Worm (Caenorhabditis elegans) whole organism, L1 larva: Measurements from ENCODE around the gene K09G1.2.

ENCODE experiments used
- C16A3.4 ChIP-seq: fragments of 150-350 bp; optimal IDR thresholded peaks from 2 replicates; lab custom pipeline; 2014; ENCODE audit warnings: missing biosample characterization, missing genetic modification characterization
- alr-1 ChIP-seq: fragments of 200-800 bp; sonication (Bioruptor generic); optimal IDR thresholded peaks from 2 replicates; lab custom pipeline; 2018; ENCODE audit warnings: borderline replicate concordance, mild to moderate bottlenecking, missing genetic modification characterization, missing compliant biosample characterization
- aly-2 ChIP-seq: fragments of 150-350 bp; optimal IDR thresholded peaks from 2 replicates; lab custom pipeline; 2014; ENCODE audit warnings: missing biosample characterization, missing genetic modification characterization
- blmp-1 ChIP-seq: fragments of 150-350 bp; optimal IDR thresholded peaks from 2 replicates; lab custom pipeline; 2014; ENCODE audit warnings: missing biosample characterization, missing genetic modification characterization
- ceh-63 ChIP-seq: fragments of 200-800 bp; sonication (Bioruptor generic); optimal IDR thresholded peaks from 2 replicates; lab custom pipeline; 2018; ENCODE audit warnings: mild to moderate bottlenecking, missing genetic modification characterization, missing compliant biosample characterization
- ceh-82 ChIP-seq, 3 experiments: fragments of 150-350 bp in 1 of 3; sonication (generic microtip) in 2 of 3; optimal IDR thresholded peaks; 2 replicates each; lab custom pipeline; 2014 to 2017; ENCODE audit warnings: missing biosample characterization in 3 of 3, missing genetic modification characterization in 3 of 3
- ceh-88 ChIP-seq: fragments of 200-800 bp; sonication (Bioruptor generic); IDR thresholded peaks from 2 replicates; pipeline ENCODE4 v1.3.6; 2022; ENCODE audit warnings: missing genetic modification characterization, missing compliant biosample characterization
- ceh-90 ChIP-seq: sonication (generic microtip); optimal IDR thresholded peaks from 2 replicates; lab custom pipeline; 2016; ENCODE audit warnings: missing genetic modification characterization, missing compliant biosample characterization
- ces-1 ChIP-seq: fragments of 150-350 bp; optimal IDR thresholded peaks from 2 replicates; lab custom pipeline; 2014; ENCODE audit warnings: missing biosample characterization, missing genetic modification reagents, missing genetic modification characterization
- dpl-1 ChIP-seq, 3 experiments: fragments of 150-350 bp in 2 of 3; sonication (generic microtip) in 1 of 3; optimal IDR thresholded peaks; 2 replicates each; lab custom pipeline; 2014 to 2017; ENCODE audit warnings: missing biosample characterization in 3 of 3, missing genetic modification characterization in 3 of 3, missing genetic modification reagents in 3 of 3
- dsc-1 ChIP-seq: sonication (generic microtip); optimal IDR thresholded peaks from 2 replicates; lab custom pipeline; 2016; ENCODE audit warnings: mild to moderate bottlenecking, missing genetic modification characterization, missing compliant biosample characterization
- efl-1 ChIP-seq, 4 experiments: fragments of 150-350 bp; optimal IDR thresholded peaks in 3 of 4; peaks in 1 of 4; 1 replicate in 1 of 4; 2 replicates in 3 of 4; lab custom pipeline; 2014; ENCODE audit warnings: missing biosample characterization in 2 of 4, missing genetic modification characterization in 2 of 4, missing genetic modification reagents in 2 of 4
- egl-13 ChIP-seq: sonication (generic microtip); optimal IDR thresholded peaks from 2 replicates; lab custom pipeline; 2016; ENCODE audit warnings: missing genotype, missing genetic modification reagents, missing genetic modification characterization, missing compliant biosample characterization
- egl-27 ChIP-seq, 2 experiments: fragments of 150-350 bp in 1 of 2; sonication (generic microtip); optimal IDR thresholded peaks; 3 replicates each; lab custom pipeline; 2017 to 2018; ENCODE audit warnings: missing biosample characterization in 2 of 2, missing genetic modification characterization in 2 of 2, missing genetic modification reagents in 2 of 2
- ets-5 ChIP-seq: fragments of 200-800 bp; sonication (Bioruptor generic); IDR thresholded peaks from 2 replicates; pipeline ENCODE4 v1.3.6; 2022; ENCODE audit warnings: missing genetic modification characterization, missing compliant biosample characterization
- fkh-10 ChIP-seq: sonication (generic microtip); optimal IDR thresholded peaks from 2 replicates; lab custom pipeline; 2017; ENCODE audit warnings: missing biosample characterization, missing genetic modification reagents, missing genetic modification characterization
- fkh-4 ChIP-seq: sonication (generic microtip); optimal IDR thresholded peaks from 2 replicates; lab custom pipeline; 2016; ENCODE audit warnings: missing compliant biosample characterization, missing genetic modification characterization, borderline replicate concordance
- fkh-8 ChIP-seq: sonication (generic microtip); optimal IDR thresholded peaks from 2 replicates; lab custom pipeline; 2016; ENCODE audit warnings: mild to moderate bottlenecking, missing genetic modification characterization, missing compliant biosample characterization
- grh-1 ChIP-seq: fragments of 200-800 bp; sonication (Bioruptor generic); IDR thresholded peaks from 2 replicates; pipeline ENCODE4 v1.3.6; 2022; ENCODE audit warnings: missing genetic modification reagents, missing genetic modification characterization, missing compliant biosample characterization
- hpl-2 ChIP-seq: fragments of 150-350 bp; optimal IDR thresholded peaks from 2 replicates; lab custom pipeline; 2014; ENCODE audit warnings: missing biosample characterization, missing genetic modification reagents, missing genetic modification characterization
- irx-1 ChIP-seq: sonication (generic microtip); optimal IDR thresholded peaks from 2 replicates; lab custom pipeline; 2016; ENCODE audit warnings: missing genetic modification characterization, missing compliant biosample characterization
- lin-35 ChIP-seq, 2 experiments: fragments of 150-350 bp; optimal IDR thresholded peaks; 2 replicates each; lab custom pipeline; 2014; ENCODE audit warnings: missing biosample characterization in 2 of 2, missing genetic modification characterization in 2 of 2, missing genetic modification reagents in 2 of 2
- lin-39 ChIP-seq: fragments of 150-350 bp; optimal IDR thresholded peaks from 2 replicates; lab custom pipeline; 2014; ENCODE audit warnings: missing biosample characterization, missing genetic modification reagents, missing genetic modification characterization
- mef-2 ChIP-seq: fragments of 150-350 bp; optimal IDR thresholded peaks from 2 replicates; lab custom pipeline; 2014; ENCODE audit warnings: missing biosample characterization, missing genetic modification characterization
- mep-1 ChIP-seq: fragments of 150-350 bp; optimal IDR thresholded peaks from 2 replicates; lab custom pipeline; 2014; ENCODE audit warnings: missing biosample characterization, missing genetic modification characterization
- nhr-12 ChIP-seq: sonication (generic microtip); optimal IDR thresholded peaks from 2 replicates; lab custom pipeline; 2017; ENCODE audit warnings: missing biosample characterization, missing genetic modification characterization
- nhr-19 ChIP-seq: fragments of 200-800 bp; sonication (Bioruptor generic); conservative IDR thresholded peaks from 2 replicates; pipeline ENCODE4 v1.3.6; 2022; ENCODE audit warnings: missing genetic modification characterization, missing compliant biosample characterization
- nhr-20 ChIP-seq: sonication (generic microtip); optimal IDR thresholded peaks from 2 replicates; lab custom pipeline; 2016; ENCODE audit warnings: mild to moderate bottlenecking, missing genetic modification characterization, missing compliant biosample characterization
- nhr-237 ChIP-seq: fragments of 150-350 bp; optimal IDR thresholded peaks from 2 replicates; lab custom pipeline; 2014; ENCODE audit warnings: missing biosample characterization, missing genetic modification characterization
- nhr-47 ChIP-seq: sonication (generic microtip); optimal IDR thresholded peaks from 2 replicates; lab custom pipeline; 2016; ENCODE audit warnings: mild to moderate bottlenecking, missing genetic modification characterization, moderate library complexity, missing compliant biosample characterization
- nhr-76 ChIP-seq: sonication (generic microtip); optimal IDR thresholded peaks from 2 replicates; lab custom pipeline; 2017; ENCODE audit warnings: missing biosample characterization, missing genetic modification characterization
- nhr-77 ChIP-seq: fragments of 150-350 bp; optimal IDR thresholded peaks from 2 replicates; lab custom pipeline; 2014; ENCODE audit warnings: missing biosample characterization, missing genetic modification characterization
- nhr-84 ChIP-seq: sonication (generic microtip); optimal IDR thresholded peaks from 2 replicates; lab custom pipeline; 2017; ENCODE audit warnings: missing biosample characterization, missing genetic modification characterization
- pax-3 ChIP-seq: fragments of 200-800 bp; sonication (Bioruptor generic); optimal IDR thresholded peaks from 2 replicates; lab custom pipeline; 2018; ENCODE audit warnings: mild to moderate bottlenecking, missing genetic modification characterization, moderate library complexity, missing compliant biosample characterization
- pqm-1 ChIP-seq: sonication (generic microtip); optimal IDR thresholded peaks from 3 replicates; lab custom pipeline; 2017; ENCODE audit warnings: missing biosample characterization, missing genetic modification characterization
- skn-1 ChIP-seq: fragments of 150-350 bp; optimal IDR thresholded peaks from 2 replicates; lab custom pipeline; 2014; ENCODE audit warnings: missing biosample characterization, missing genetic modification characterization
- snpc-4 ChIP-seq: fragments of 150-350 bp; optimal IDR thresholded peaks from 2 replicates; lab custom pipeline; 2014; ENCODE audit warnings: missing biosample characterization, missing genetic modification characterization
- snu-23 ChIP-seq: sonication (generic microtip); optimal IDR thresholded peaks from 2 replicates; lab custom pipeline; 2016; ENCODE audit warnings: missing genetic modification characterization, missing compliant biosample characterization
- sox-4 ChIP-seq: sonication (generic microtip); optimal IDR thresholded peaks from 2 replicates; lab custom pipeline; 2016; ENCODE audit warnings: missing genetic modification characterization, missing compliant biosample characterization
- sptf-1 ChIP-seq: fragments of 150-350 bp; optimal IDR thresholded peaks from 2 replicates; lab custom pipeline; 2014; ENCODE audit warnings: missing biosample characterization, missing genetic modification characterization
- sup-37 ChIP-seq: fragments of 200-800 bp; sonication (Bioruptor generic); optimal IDR thresholded peaks from 2 replicates; lab custom pipeline; 2018; ENCODE audit warnings: mild to moderate bottlenecking, missing genetic modification characterization, missing compliant biosample characterization
- swsn-7 ChIP-seq: sonication (generic microtip); optimal IDR thresholded peaks from 2 replicates; lab custom pipeline; 2016; ENCODE audit warnings: missing genetic modification characterization, missing compliant biosample characterization
- tlp-1 ChIP-seq: fragments of 150-350 bp; optimal IDR thresholded peaks from 2 replicates; lab custom pipeline; 2014; ENCODE audit warnings: missing biosample characterization, missing genetic modification characterization
- unc-30 ChIP-seq: sonication (generic microtip); optimal IDR thresholded peaks from 2 replicates; lab custom pipeline; 2017; ENCODE audit warnings: missing biosample characterization, missing genetic modification characterization
- vab-15 ChIP-seq: sonication (generic microtip); optimal IDR thresholded peaks from 2 replicates; lab custom pipeline; 2017; ENCODE audit warnings: missing genotype, mild to moderate bottlenecking, missing genetic modification characterization, missing compliant biosample characterization
- xbp-1 ChIP-seq: sonication (generic microtip); optimal IDR thresholded peaks from 2 replicates; lab custom pipeline; 2016; ENCODE audit warnings: missing genetic modification characterization, missing compliant biosample characterization
- zag-1 ChIP-seq: fragments of 150-350 bp; optimal IDR thresholded peaks from 2 replicates; lab custom pipeline; 2014; ENCODE audit warnings: missing biosample characterization, missing genetic modification characterization
- zip-4 ChIP-seq: fragments of 200-800 bp; sonication (Bioruptor generic); optimal IDR thresholded peaks from 2 replicates; lab custom pipeline; 2018; ENCODE audit warnings: mild to moderate bottlenecking, missing genetic modification characterization, moderate library complexity, missing compliant biosample characterization
- ztf-11 ChIP-seq, 2 experiments: sonication (generic microtip); optimal IDR thresholded peaks; 2 replicates each; lab custom pipeline; 2016 to 2017; ENCODE audit warnings: missing genetic modification characterization in 2 of 2, missing biosample characterization in 1 of 2, missing compliant biosample characterization in 1 of 2
- ztf-4 ChIP-seq: fragments of 150-350 bp; optimal IDR thresholded peaks from 2 replicates; lab custom pipeline; 2014; ENCODE audit warnings: missing biosample characterization, missing genetic modification characterization

K09G1.2 gene

ce11 chrV:9590317-9590716 lies at the start of gene K09G1.2:
Gene K09G1.2 (plus strand): TSS chrV:9590617.
- TF ChIP-seq aly-2 (tag; lab: Kevin White, UChicago) (no peak), grh-1 (no peak), nhr-12 (tag; lab: Kevin White, UChicago) (no peak), ces-1 (GFP tag; lab: Kevin White, UChicago) (no peak), ztf-4 (no peak), irx-1 (tag; lab: Kevin White, UChicago) (no peak), ceh-63 (GFP tag; lab: Kevin White, UChicago) (no peak), nhr-76 (tag; lab: Kevin White, UChicago) (no peak), unc-30 (tag; lab: Kevin White, UChicago) (no peak), fkh-10 (no peak), pqm-1 (no peak), egl-27 (tag; optimal IDR thresholded peaks at IDR 0.05; lab: Kevin White, UChicago) (no peak)

ce11 chrV:9541506-9541905 lies 48.9 kb upstream of the K09G1.2 start, which contains the start of gene C50F4.16:
Gene C50F4.16 (minus strand): TSS chrV:9541606.
- TF ChIP-seq vab-15 (tag; lab: Kevin White, UChicago) (no peak), pax-3 (tag; lab: Kevin White, UChicago) (no peak), blmp-1 (tag; lab: Kevin White, UChicago) (no peak), zip-4 (GFP tag; lab: Kevin White, UChicago) (no peak), efl-1 (optimal IDR thresholded peaks at IDR 0.05; lab: Kevin White, UChicago) (no peak), efl-1 (GFP tag; optimal IDR thresholded peaks at IDR 0.05 in 1 of 2; lab: Kevin White, UChicago) (no peak), unc-30 (tag; lab: Kevin White, UChicago) (no peak), dsc-1 (tag; lab: Kevin White, UChicago) (no peak), sox-4 (tag; lab: Kevin White, UChicago) (no peak), ztf-4 (no peak), pqm-1 (no peak), sptf-1 (tag; lab: Kevin White, UChicago) (no peak), mef-2 (tag; lab: Kevin White, UChicago) (no peak), fkh-10 (no peak), zag-1 (tag; lab: Kevin White, UChicago) (no peak), fkh-4 (tag; lab: Kevin White, UChicago) (no peak), lin-39 (no peak), tlp-1 (no peak), sup-37 (no peak)
- TF ChIP-seq, all 84 proteins: peak for 0

- peak; percentile 75 for TF ChIP-seq nhr-47 (tag; lab: Kevin White, UChicago)
- no peak for TF ChIP-seq ces-1 (GFP tag; lab: Kevin White, UChicago)
- TF ChIP-seq egl-13 (tag; lab: Kevin White, UChicago) = peak; percentile 50
- TF ChIP-seq nhr-84 (tag; lab: Kevin White, UChicago) = no peak
- TF ChIP-seq xbp-1 (tag; lab: Kevin White, UChicago) = peak; percentile 60
- TF ChIP-seq C16A3.4 = peak; percentile 85
- TF ChIP-seq snpc-4 (tag; lab: Kevin White, UChicago) = peak; percentile 35
- peak; percentile 26; the same call in 1 of the 2 replicates for TF ChIP-seq ceh-88 (GFP tag; lab: Robert Waterston, UW)
- TF ChIP-seq dpl-1 (GFP tag; optimal IDR thresholded peaks at IDR 0.05; lab: Kevin White, UChicago) = peak; percentile 85 to 93 (median 89)
- peak; percentile 67 for TF ChIP-seq swsn-7 (tag; lab: Kevin White, UChicago)
- TF ChIP-seq ztf-4 = peak; percentile 24
- TF ChIP-seq fkh-8 = peak; percentile 57
- TF ChIP-seq skn-1 (tag; lab: Kevin White, UChicago) = peak; percentile 67
- TF ChIP-seq nhr-20 (tag; lab: Kevin White, UChicago) = peak; percentile 75
- peak; percentile 26 for TF ChIP-seq mep-1
- TF ChIP-seq ceh-82 (tag; optimal IDR thresholded peaks at IDR 0.05; lab: Kevin White, UChicago) = peak; percentile 14 to 68 (median 43)
- no peak for TF ChIP-seq alr-1 (tag; lab: Kevin White, UChicago)
- peak; percentile 49 for TF ChIP-seq dsc-1 (tag; lab: Kevin White, UChicago)
- TF ChIP-seq nhr-19 (GFP tag; lab: Robert Waterston, UW) = peak; percentile 49
- no peak for TF ChIP-seq pax-3 (tag; lab: Kevin White, UChicago)
- TF ChIP-seq lin-35 (GFP tag; optimal IDR thresholded peaks at IDR 0.05; lab: Kevin White, UChicago) = peak; percentile 90 to 96
- TF ChIP-seq ceh-90 (tag; lab: Kevin White, UChicago) = no peak
- no peak for TF ChIP-seq nhr-237 (tag; lab: Kevin White, UChicago)
- no peak for TF ChIP-seq ets-5 (GFP tag; lab: Robert Waterston, UW)
- peak; percentile 79 for TF ChIP-seq snu-23 (GFP tag; lab: Kevin White, UChicago)
- TF ChIP-seq ztf-11 (tag; optimal IDR thresholded peaks at IDR 0.05; lab: Kevin White, UChicago) = no peak
- no peak for TF ChIP-seq pqm-1
- no peak for TF ChIP-seq ceh-63 (GFP tag; lab: Kevin White, UChicago)
- TF ChIP-seq hpl-2 (GFP tag; lab: Kevin White, UChicago) = no peak
- TF ChIP-seq nhr-77 = no peak
Measured at ce11 chrV:9544176-9544632, 46.2 kb upstream of the K09G1.2 start, which contains the start of gene mdf-1. Gene mdf-1 (minus strand): TSS chrV:9544226.
